Worm (Caenorhabditis elegans) whole organism, young adult: ENCODE measurements around the gene F25E5.5.

Source experiments
- B0035.1 ChIP-seq: sonication (generic microtip); optimal IDR thresholded peaks from 2 replicates; lab custom pipeline; 2016; ENCODE audit warnings: missing genetic modification characterization, mild to moderate bottlenecking, missing compliant biosample characterization, missing genotype, missing genetic modification reagents
- C06A6.2 ChIP-seq: fragments of 200-800 bp; sonication (Bioruptor generic); conservative IDR thresholded peaks from 2 replicates; pipeline ENCODE4 v1.3.6; 2022; ENCODE audit warnings: missing genetic modification characterization, missing compliant biosample characterization
- C17E4.6 ChIP-seq: fragments of 200-800 bp; sonication (Bioruptor generic); IDR thresholded peaks from 2 replicates; pipeline ENCODE4 v1.3.6; 2022; ENCODE audit warnings: missing genetic modification reagents, missing genetic modification characterization, missing compliant biosample characterization
- D2030.7 ChIP-seq: fragments of 200-800 bp; sonication (Bioruptor generic); IDR thresholded peaks from 2 replicates; pipeline ENCODE4 v1.3.6; 2022; ENCODE audit warnings: missing genetic modification reagents, missing genetic modification characterization, missing compliant biosample characterization
- F33H1.4 ChIP-seq: fragments of 200-800 bp; sonication (Bioruptor generic); IDR thresholded peaks from 2 replicates; pipeline ENCODE4 v1.3.6; 2022; ENCODE audit warnings: missing genetic modification reagents, missing genetic modification characterization, missing compliant biosample characterization
- F52B5.7 ChIP-seq: sonication (generic microtip); optimal IDR thresholded peaks from 2 replicates; lab custom pipeline; 2016; ENCODE audit warnings: mild to moderate bottlenecking, missing genetic modification characterization, missing compliant biosample characterization
- F57A8.1 ChIP-seq: fragments of 200-800 bp; sonication (Bioruptor generic); optimal IDR thresholded peaks from 2 replicates; lab custom pipeline; 2018; ENCODE audit warnings: mild to moderate bottlenecking, missing genetic modification characterization, moderate library complexity, missing compliant biosample characterization
- T07F8.4 ChIP-seq: sonication (generic microtip); optimal IDR thresholded peaks from 2 replicates; lab custom pipeline; 2016; ENCODE audit warnings: mild to moderate bottlenecking, missing genetic modification characterization, moderate library complexity, missing compliant biosample characterization
- Y53F4B.3 ChIP-seq: fragments of 200-800 bp; sonication (Bioruptor generic); IDR thresholded peaks from 2 replicates; pipeline ENCODE4 v1.3.6; 2022; ENCODE audit warnings: missing genetic modification reagents, missing genetic modification characterization, missing compliant biosample characterization
- Y79H2A.3 ChIP-seq: fragments of 200-800 bp; sonication (Bioruptor generic); conservative IDR thresholded peaks from 2 replicates; pipeline ENCODE4 v1.3.6; 2022; ENCODE audit warnings: missing genetic modification reagents, missing genetic modification characterization, missing compliant biosample characterization
- Y95B8A.8 ChIP-seq: fragments of 200-800 bp; sonication (Bioruptor generic); IDR thresholded peaks from 2 replicates; pipeline ENCODE4 v1.3.6; 2022; ENCODE audit warnings: missing genetic modification reagents, missing genetic modification characterization, missing compliant biosample characterization
- attf-3 ChIP-seq: fragments of 200-800 bp; sonication (Bioruptor generic); conservative IDR thresholded peaks from 2 replicates; pipeline ENCODE4 v1.3.6; 2022; ENCODE audit warnings: missing genetic modification reagents, missing genetic modification characterization, missing compliant biosample characterization
- attf-5 ChIP-seq: fragments of 200-800 bp; sonication (Bioruptor generic); optimal IDR thresholded peaks from 2 replicates; lab custom pipeline; 2018; ENCODE audit warnings: mild to moderate bottlenecking, missing genetic modification characterization, missing compliant biosample characterization
- cebp-1 ChIP-seq, 2 experiments: fragments of 200-800 bp in 1 of 2; sonication (Bioruptor generic) in 1 of 2; sonication (generic microtip) in 1 of 2; IDR thresholded peaks in 1 of 2; optimal IDR thresholded peaks in 1 of 2; 2 replicates each; pipeline versions ENCODE4 v1.3.6 to Lab custom; 2017 to 2022; ENCODE audit warnings: missing compliant biosample characterization in 2 of 2, missing genetic modification characterization in 2 of 2, mild to moderate bottlenecking in 1 of 2, missing genetic modification reagents in 1 of 2, moderate library complexity in 1 of 2
- ceh-27 ChIP-seq: fragments of 200-800 bp; sonication (Bioruptor generic); optimal IDR thresholded peaks from 2 replicates; lab custom pipeline; 2018; ENCODE audit warnings: mild to moderate bottlenecking, missing genetic modification characterization, moderate library complexity, missing compliant biosample characterization
- ceh-58 ChIP-seq: fragments of 200-800 bp; sonication (Bioruptor generic); IDR thresholded peaks from 2 replicates; pipeline ENCODE4 v1.3.6; 2022; ENCODE audit warnings: missing genetic modification characterization, missing compliant biosample characterization
- efl-1 ChIP-seq: fragments of 150-350 bp; optimal IDR thresholded peaks from 2 replicates; lab custom pipeline; 2014; ENCODE audit warnings: missing biosample characterization, missing genetic modification reagents, missing genetic modification characterization
- egrh-3 ChIP-seq: fragments of 200-800 bp; sonication (Bioruptor generic); IDR thresholded peaks from 2 replicates; pipeline ENCODE4 v1.3.6; 2022; ENCODE audit warnings: missing genetic modification reagents, missing genetic modification characterization, missing compliant biosample characterization
- ekl-4 ChIP-seq: fragments of 200-800 bp; sonication (Bioruptor generic); IDR thresholded peaks from 2 replicates; pipeline ENCODE4 v1.3.6; 2022; ENCODE audit warnings: missing genetic modification reagents, missing genetic modification characterization, missing compliant biosample characterization
- him-1 ChIP-seq: sonication (generic microtip); optimal IDR thresholded peaks from 2 replicates; lab custom pipeline; 2016; ENCODE audit warnings: missing genotype, missing genetic modification reagents, missing genetic modification characterization, missing compliant biosample characterization
- hrde-1 ChIP-seq: sonication (generic microtip); optimal IDR thresholded peaks from 2 replicates; lab custom pipeline; 2016; ENCODE audit warnings: missing genetic modification characterization, mild to moderate bottlenecking, missing compliant biosample characterization, moderate library complexity, missing genotype, missing genetic modification reagents, borderline replicate concordance
- lin-35 ChIP-seq, 3 experiments: fragments of 150-350 bp in 2 of 3; sonication (generic microtip) in 1 of 3; optimal IDR thresholded peaks; 2 replicates each; lab custom pipeline; 2014 to 2018; ENCODE audit warnings: missing biosample characterization in 3 of 3, missing genetic modification characterization in 3 of 3, missing genetic modification reagents in 3 of 3
- lsl-1 ChIP-seq: fragments of 200-800 bp; sonication (Bioruptor generic); optimal IDR thresholded peaks from 2 replicates; lab custom pipeline; 2018; ENCODE audit warnings: mild to moderate bottlenecking, missing genetic modification characterization, moderate library complexity, missing compliant biosample characterization
- madf-3 ChIP-seq: fragments of 200-800 bp; sonication (Bioruptor generic); IDR thresholded peaks from 2 replicates; pipeline ENCODE4 v1.3.6; 2022; ENCODE audit warnings: missing genetic modification reagents, missing genetic modification characterization, missing compliant biosample characterization
- mes-4 ChIP-seq: sonication (generic microtip); optimal IDR thresholded peaks from 2 replicates; lab custom pipeline; 2016; ENCODE audit warnings: missing genotype, missing genetic modification characterization, missing compliant biosample characterization
- nfya-2 ChIP-seq: fragments of 200-800 bp; sonication (Bioruptor generic); IDR thresholded peaks from 2 replicates; pipeline ENCODE4 v1.3.6; 2022; ENCODE audit warnings: missing genetic modification reagents, missing genetic modification characterization, missing compliant biosample characterization
- nhr-120 ChIP-seq: fragments of 200-800 bp; sonication (Bioruptor generic); IDR thresholded peaks from 2 replicates; pipeline ENCODE4 v1.3.6; 2022; ENCODE audit warnings: missing genetic modification characterization, missing compliant biosample characterization
- nhr-179 ChIP-seq: sonication (generic microtip); optimal IDR thresholded peaks from 2 replicates; lab custom pipeline; 2016; ENCODE audit warnings: mild to moderate bottlenecking, missing genetic modification characterization, missing compliant biosample characterization
- nhr-27 ChIP-seq: fragments of 200-800 bp; sonication (Bioruptor generic); optimal IDR thresholded peaks from 2 replicates; lab custom pipeline; 2018; ENCODE audit warnings: mild to moderate bottlenecking, missing genetic modification characterization, moderate library complexity, missing compliant biosample characterization
- nhr-90 ChIP-seq: sonication (generic microtip); optimal IDR thresholded peaks from 2 replicates; lab custom pipeline; 2016; ENCODE audit warnings: missing genotype, mild to moderate bottlenecking, missing genetic modification characterization, missing compliant biosample characterization
- repo-1 ChIP-seq: sonication (generic microtip); optimal IDR thresholded peaks from 2 replicates; lab custom pipeline; 2017; ENCODE audit warnings: mild to moderate bottlenecking, missing genetic modification characterization, missing compliant biosample characterization
- sdz-38 ChIP-seq: sonication (generic microtip); optimal IDR thresholded peaks from 2 replicates; lab custom pipeline; 2016; ENCODE audit warnings: missing genotype, missing genetic modification characterization, missing compliant biosample characterization
- snpc-1.3 ChIP-seq: sonication (generic microtip); optimal IDR thresholded peaks from 2 replicates; lab custom pipeline; 2017; ENCODE audit warnings: missing genetic modification characterization, mild to moderate bottlenecking, missing compliant biosample characterization, antibody characterized with exemption, moderate library complexity, missing genotype, missing genetic modification reagents; ENCODE audit not compliant: insufficient read depth
- ztf-22 ChIP-seq: fragments of 200-800 bp; sonication (Bioruptor generic); optimal IDR thresholded peaks from 2 replicates; lab custom pipeline; 2018; ENCODE audit warnings: mild to moderate bottlenecking, missing genetic modification characterization, moderate library complexity, missing compliant biosample characterization

Gene F25E5.5

DNA sequence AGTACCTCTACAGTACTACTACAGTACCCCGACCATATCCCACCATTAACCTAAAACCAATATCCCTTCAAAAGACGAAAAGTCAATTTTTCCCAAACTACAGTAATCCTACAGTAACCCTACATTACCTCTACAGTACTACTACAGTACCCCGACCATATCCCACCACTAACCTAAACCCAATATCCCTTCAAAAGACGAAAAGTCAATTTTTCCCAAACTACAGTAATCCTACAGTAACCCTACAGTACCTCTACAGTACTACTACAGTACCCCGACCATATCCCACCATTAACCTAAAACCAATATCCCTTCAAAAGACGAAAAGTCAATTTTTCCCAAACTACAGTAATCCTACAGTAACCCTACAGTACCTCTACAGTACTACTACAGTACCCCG lies 2.7 kb upstream of the F25E5.5 start, which contains the start of gene nhr-141:
Gene nhr-141 (plus strand): TSS at position 331 of the 400 bp plus-strand sequence.
- TF ChIP-seq egrh-3 (GFP tag; lab: Robert Waterston, UW) (peak; percentile 55), madf-3 (GFP tag; lab: Robert Waterston, UW) (peak; percentile 65; the same call in 1 of the 2 replicates)
- TF ChIP-seq, all 124 proteins: peak for 2; not testable (repeated sequence) for 122

DNA sequence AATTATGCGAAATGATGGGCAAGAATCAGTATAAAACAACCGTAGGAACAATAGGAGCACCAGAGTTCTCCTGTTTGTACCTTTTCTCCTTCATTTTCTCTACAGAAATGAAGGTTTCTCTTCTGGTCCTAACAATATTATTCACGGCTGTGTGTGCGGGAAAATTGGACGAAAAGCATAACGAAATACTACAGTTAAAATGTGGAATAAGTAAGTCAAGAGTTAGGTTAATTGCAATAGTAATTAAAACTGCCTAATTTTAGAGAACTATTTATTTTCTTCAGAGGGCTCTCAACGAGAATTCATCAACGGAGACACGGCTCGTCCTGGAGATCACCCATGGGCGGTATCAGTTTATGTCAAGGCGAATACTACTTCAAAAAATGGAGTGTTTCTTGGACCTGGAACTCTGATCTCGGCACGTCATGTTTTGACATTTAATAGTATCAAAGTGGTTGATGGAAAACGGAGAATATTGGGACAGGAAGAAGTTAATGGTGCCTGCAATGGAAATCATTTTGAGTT lies 2.3 kb downstream of the F25E5.5 start, which contains the start of gene try-12:
Gene try-12 (plus strand): TSS at position 51 of the 525 bp plus-strand sequence.
- no peak for TF ChIP-seq snpc-1.3 (tag; lab: Kevin White, UChicago)
- no peak for TF ChIP-seq efl-1
- TF ChIP-seq ceh-58 (GFP tag; lab: Robert Waterston, UW): no peak

DNA sequence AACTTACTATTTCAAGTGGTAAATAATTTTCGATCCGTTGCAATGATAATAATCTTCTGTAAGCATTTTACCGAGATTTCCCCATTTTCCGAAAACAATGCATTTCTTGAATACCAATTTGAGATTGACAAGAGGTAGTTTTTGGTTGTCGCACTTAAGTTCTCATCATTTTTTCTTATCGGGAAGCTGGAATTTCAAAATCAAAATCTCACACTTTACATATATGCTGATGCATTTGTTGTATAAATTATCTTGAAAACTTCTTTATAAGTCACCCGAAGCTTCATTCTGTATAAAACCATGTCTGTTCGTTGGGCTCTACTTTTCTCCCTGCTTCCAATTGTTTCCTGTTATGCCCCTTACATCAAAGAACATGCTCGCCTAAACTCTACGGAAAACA lies 4.4 kb downstream of the F25E5.5 start, which contains the start of gene try-11:
Gene try-11 (plus strand): TSS at position 301 of the 400 bp plus-strand sequence.
- TF ChIP-seq F52B5.7 (tag; lab: Kevin White, UChicago): no peak

DNA sequence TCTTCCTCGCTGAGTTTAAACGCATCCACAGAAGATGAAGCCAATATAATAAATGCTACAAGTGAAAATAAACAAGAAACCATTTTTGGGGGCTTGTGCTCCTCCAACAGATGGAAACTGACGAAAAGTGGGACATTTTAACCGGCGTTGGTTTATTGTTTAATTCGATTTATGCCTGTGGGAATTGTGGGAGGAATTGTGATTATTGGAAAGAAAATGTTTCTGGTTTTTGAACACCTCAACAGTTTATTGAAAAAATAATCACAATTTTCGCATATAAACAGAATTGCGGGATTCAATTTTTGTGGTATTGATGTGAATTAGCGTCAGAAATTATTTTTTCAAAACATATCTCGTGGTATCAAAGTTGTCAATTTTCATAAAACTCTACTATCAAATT lies 7.2 kb downstream of the F25E5.5 start, which contains the start of gene try-8:
Gene try-8 (minus strand): TSS at position 101 of the 400 bp plus-strand sequence.
- TF ChIP-seq ekl-4 (no peak), Y79H2A.3 (GFP tag; lab: Robert Waterston, UW) (no peak), ceh-27 (GFP tag; lab: Kevin White, UChicago) (no peak), repo-1 (tag; lab: Kevin White, UChicago) (no peak), F33H1.4 (GFP tag; lab: Robert Waterston, UW) (no peak), hrde-1 (no peak), sdz-38 (tag; lab: Kevin White, UChicago) (no peak), lin-35 (GFP tag; optimal IDR thresholded peaks at IDR 0.05; lab: Kevin White, UChicago) (no peak), nhr-120 (no peak), T07F8.4 (no peak), B0035.1 (no peak), nhr-179 (no peak)
- TF ChIP-seq, all 124 proteins: peak for 0

DNA sequence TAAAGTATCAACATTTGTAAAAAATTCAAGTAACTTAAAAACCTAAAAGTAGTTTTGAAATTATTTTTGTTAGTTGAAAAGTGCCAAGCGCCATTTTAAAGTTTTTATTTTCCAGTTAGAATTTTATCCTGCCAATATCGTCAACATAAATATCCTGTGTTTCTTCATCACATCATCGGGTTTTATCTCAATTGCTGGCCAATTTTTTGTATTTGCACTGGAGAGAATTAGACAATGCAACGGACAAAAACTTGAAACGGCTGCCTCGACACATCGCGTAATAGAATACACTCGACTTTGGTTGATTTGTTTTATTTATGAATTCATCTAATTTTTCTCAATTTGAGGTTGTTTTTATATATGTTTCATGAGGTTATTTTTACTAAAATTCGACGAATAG lies 7.9 kb downstream of the F25E5.5 start, which contains the start of gene F25E5.2:
Gene F25E5.2 (plus strand): TSS at position 301 of the 400 bp plus-strand sequence.
- TF ChIP-seq cebp-1 (GFP tag; IDR thresholded peaks at IDR 0.05; lab: Robert Waterston, UW) (no peak), cebp-1 (tag; optimal IDR thresholded peaks at IDR 0.05; lab: Kevin White, UChicago) (no peak), T07F8.4 (no peak), nhr-90 (tag; lab: Kevin White, UChicago) (no peak), ztf-22 (no peak), nhr-27 (tag; lab: Kevin White, UChicago) (no peak), D2030.7 (no peak), mes-4 (tag; lab: Kevin White, UChicago) (no peak), attf-3 (GFP tag; lab: Robert Waterston, UW) (no peak), Y95B8A.8 (no peak), F57A8.1 (GFP tag; lab: Kevin White, UChicago) (no peak), nfya-2 (no peak), attf-5 (GFP tag; lab: Kevin White, UChicago) (no peak), him-1 (tag; lab: Kevin White, UChicago) (no peak), C06A6.2 (GFP tag; lab: Robert Waterston, UW) (no peak), Y53F4B.3 (GFP tag; lab: Robert Waterston, UW) (no peak), lsl-1 (GFP tag; lab: Kevin White, UChicago) (no peak), C17E4.6 (GFP tag; lab: Robert Waterston, UW) (no peak)
